Worm (Caenorhabditis elegans) whole organism, L1 larva: ENCODE measurements around the gene srv-24.

Experiments
- Y116A8C.19 ChIP-seq: sonication (generic microtip); optimal IDR thresholded peaks from 2 replicates; lab custom pipeline; 2016; ENCODE audit warnings: missing compliant biosample characterization, missing genetic modification characterization, borderline replicate concordance
- alr-1 ChIP-seq: fragments of 200-800 bp; sonication (Bioruptor generic); optimal IDR thresholded peaks from 2 replicates; lab custom pipeline; 2018; ENCODE audit warnings: borderline replicate concordance, mild to moderate bottlenecking, missing genetic modification characterization, missing compliant biosample characterization
- blmp-1 ChIP-seq: fragments of 150-350 bp; optimal IDR thresholded peaks from 2 replicates; lab custom pipeline; 2014; ENCODE audit warnings: missing biosample characterization, missing genetic modification characterization
- lin-13 ChIP-seq: fragments of 150-350 bp; optimal IDR thresholded peaks from 2 replicates; lab custom pipeline; 2014; ENCODE audit warnings: missing biosample characterization, missing genetic modification reagents, missing genetic modification characterization
- lin-15B ChIP-seq: fragments of 150-350 bp; sonication (generic microtip); optimal IDR thresholded peaks from 3 replicates; lab custom pipeline; 2014; ENCODE audit warnings: missing biosample characterization, missing genetic modification characterization
- lin-39 ChIP-seq: fragments of 150-350 bp; optimal IDR thresholded peaks from 2 replicates; lab custom pipeline; 2014; ENCODE audit warnings: missing biosample characterization, missing genetic modification reagents, missing genetic modification characterization
- snpc-4 ChIP-seq: fragments of 150-350 bp; optimal IDR thresholded peaks from 2 replicates; lab custom pipeline; 2014; ENCODE audit warnings: missing biosample characterization, missing genetic modification characterization
- sptf-1 ChIP-seq: fragments of 150-350 bp; optimal IDR thresholded peaks from 2 replicates; lab custom pipeline; 2014; ENCODE audit warnings: missing biosample characterization, missing genetic modification characterization
- unc-130 ChIP-seq: fragments of 150-350 bp; optimal IDR thresholded peaks from 2 replicates; lab custom pipeline; 2017; ENCODE audit warnings: missing biosample characterization, missing genetic modification characterization, inconsistent platforms
- unc-62 ChIP-seq: fragments of 150-350 bp; optimal IDR thresholded peaks from 2 replicates; lab custom pipeline; 2014; ENCODE audit warnings: missing biosample characterization, missing genetic modification reagents, missing genetic modification characterization
- ztf-4 ChIP-seq: fragments of 150-350 bp; optimal IDR thresholded peaks from 2 replicates; lab custom pipeline; 2014; ENCODE audit warnings: missing biosample characterization, missing genetic modification characterization

DNA sequence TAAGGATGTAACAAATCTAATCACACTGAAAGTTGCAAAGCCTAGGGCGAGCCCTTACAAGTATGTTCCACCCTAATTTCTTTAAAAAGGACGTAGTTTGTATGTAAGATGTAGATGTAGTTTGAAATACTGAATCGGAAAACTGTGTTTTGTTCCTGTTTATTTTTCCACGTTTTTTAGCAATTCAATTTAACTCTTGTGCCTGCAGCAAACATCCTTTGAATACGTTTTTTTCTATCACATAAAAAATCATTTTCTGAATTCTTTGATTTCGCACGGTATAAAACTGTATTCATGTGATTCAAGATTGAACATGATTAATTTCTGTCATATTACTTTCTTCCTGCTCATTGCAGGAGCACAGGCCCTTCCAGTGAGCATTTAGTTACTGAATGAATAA, 50.6 kb downstream of the srv-24 start, which contains the start of gene F58F9.9:
- no peak for TF ChIP-seq unc-62 (GFP tag; lab: Kevin White, UChicago)
- TF ChIP-seq snpc-4, result no peak
- no peak for TF ChIP-seq ztf-4 (tag; lab: Kevin White, UChicago)
- TF ChIP-seq lin-39 (tag; lab: Kevin White, UChicago), result no peak
- TF ChIP-seq unc-130, result no peak
- no peak for TF ChIP-seq sptf-1
- no peak for TF ChIP-seq blmp-1 (tag; lab: Kevin White, UChicago)
- TF ChIP-seq alr-1 (tag; lab: Kevin White, UChicago), result no peak
- TF ChIP-seq lin-15B (tag; lab: Kevin White, UChicago), result no peak
- TF ChIP-seq Y116A8C.19 (tag; lab: Kevin White, UChicago), result no peak
- TF ChIP-seq lin-13, result no peak
